Worm (Caenorhabditis elegans) whole organism, late embryonic: ENCODE results near the gene ints-13.

Experiments used
- C38D4.7 ChIP-seq: fragments of 200-800 bp; sonication (Bioruptor generic); optimal IDR thresholded peaks from 2 replicates; lab custom pipeline; 2018; ENCODE audit warnings: mild to moderate bottlenecking, missing genetic modification characterization, moderate library complexity, missing compliant biosample characterization
- F13H6.1 ChIP-seq: sonication (generic microtip); optimal IDR thresholded peaks from 2 replicates; lab custom pipeline; 2016; ENCODE audit warnings: missing genetic modification characterization, missing compliant biosample characterization
- K02D7.2 ChIP-seq: sonication (generic microtip); optimal IDR thresholded peaks from 2 replicates; lab custom pipeline; 2017; ENCODE audit warnings: mild to moderate bottlenecking, missing genetic modification characterization, missing compliant biosample characterization
- K09A11.1 ChIP-seq: sonication (generic microtip); optimal IDR thresholded peaks from 2 replicates; lab custom pipeline; 2017; ENCODE audit warnings: antibody characterized with exemption, mild to moderate bottlenecking, missing genetic modification characterization, missing compliant biosample characterization; ENCODE audit not compliant: insufficient read depth
- T23F11.4 ChIP-seq: fragments of 200-800 bp; sonication (Bioruptor generic); optimal IDR thresholded peaks from 2 replicates; lab custom pipeline; 2018; ENCODE audit warnings: mild to moderate bottlenecking, missing genetic modification characterization, missing compliant biosample characterization
- ama-1 ChIP-seq: fragments of 150-350 bp; optimal IDR thresholded peaks from 2 replicates; lab custom pipeline; 2014
- ceh-14 ChIP-seq: sonication (generic microtip); optimal IDR thresholded peaks from 2 replicates; lab custom pipeline; 2016; ENCODE audit warnings: missing genotype, missing genetic modification characterization, missing compliant biosample characterization
- ceh-2 ChIP-seq: sonication (generic microtip); optimal IDR thresholded peaks from 2 replicates; lab custom pipeline; 2016; ENCODE audit warnings: missing genotype, missing genetic modification characterization, missing compliant biosample characterization
- ceh-22 ChIP-seq: sonication (generic microtip); optimal IDR thresholded peaks from 2 replicates; lab custom pipeline; 2017; ENCODE audit warnings: missing biosample characterization, missing genetic modification characterization
- ceh-31 ChIP-seq: sonication (generic microtip); optimal IDR thresholded peaks from 2 replicates; lab custom pipeline; 2016; ENCODE audit warnings: missing genetic modification characterization, missing compliant biosample characterization
- ceh-34 ChIP-seq: sonication (generic microtip); optimal IDR thresholded peaks from 2 replicates; lab custom pipeline; 2016; ENCODE audit warnings: mild to moderate bottlenecking, missing genetic modification characterization, missing compliant biosample characterization
- ceh-48 ChIP-seq: sonication (generic microtip); optimal IDR thresholded peaks from 2 replicates; lab custom pipeline; 2016; ENCODE audit warnings: missing genetic modification characterization, inconsistent platforms, missing compliant biosample characterization
- ceh-6 ChIP-seq: fragments of 200-800 bp; sonication (Bioruptor generic); optimal IDR thresholded peaks from 2 replicates; lab custom pipeline; 2018; ENCODE audit warnings: mild to moderate bottlenecking, missing genetic modification characterization, missing compliant biosample characterization
- ceh-9 ChIP-seq: sonication (generic microtip); optimal IDR thresholded peaks from 2 replicates; lab custom pipeline; 2016; ENCODE audit warnings: mild to moderate bottlenecking, missing genetic modification characterization, inconsistent platforms, missing compliant biosample characterization
- dmd-4 ChIP-seq: sonication (generic microtip); optimal IDR thresholded peaks from 2 replicates; lab custom pipeline; 2016; ENCODE audit warnings: borderline replicate concordance, missing genetic modification characterization, missing compliant biosample characterization
- dve-1 ChIP-seq: sonication (generic microtip); optimal IDR thresholded peaks from 2 replicates; lab custom pipeline; 2017; ENCODE audit warnings: antibody characterized with exemption, mild to moderate bottlenecking, missing genetic modification characterization, missing compliant biosample characterization
- elt-2 ChIP-seq: sonication (generic microtip); optimal IDR thresholded peaks from 2 replicates; lab custom pipeline; 2016; ENCODE audit warnings: missing genetic modification reagents, missing genetic modification characterization, missing compliant biosample characterization
- elt-4 ChIP-seq: sonication (generic microtip); optimal IDR thresholded peaks from 2 replicates; lab custom pipeline; 2016; ENCODE audit warnings: missing genetic modification characterization, missing compliant biosample characterization
- eyg-1 ChIP-seq: sonication (generic microtip); optimal IDR thresholded peaks from 2 replicates; lab custom pipeline; 2016; ENCODE audit warnings: missing genotype, missing genetic modification characterization, missing compliant biosample characterization
- fax-1 ChIP-seq: sonication (generic microtip); optimal IDR thresholded peaks from 2 replicates; lab custom pipeline; 2016; ENCODE audit warnings: missing genotype, missing genetic modification characterization, missing compliant biosample characterization
- hlh-13 ChIP-seq: fragments of 200-800 bp; sonication (Bioruptor generic); optimal IDR thresholded peaks from 2 replicates; lab custom pipeline; 2018; ENCODE audit warnings: mild to moderate bottlenecking, missing genetic modification characterization, missing compliant biosample characterization
- hlh-15 ChIP-seq: sonication (generic microtip); optimal IDR thresholded peaks from 2 replicates; lab custom pipeline; 2016; ENCODE audit warnings: missing genetic modification characterization, missing compliant biosample characterization
- hlh-30 ChIP-seq: sonication (generic microtip); optimal IDR thresholded peaks from 2 replicates; lab custom pipeline; 2017; ENCODE audit warnings: antibody characterized with exemption, missing genetic modification characterization, missing compliant biosample characterization; ENCODE audit not compliant: insufficient read depth
- hlh-8 ChIP-seq: sonication (generic microtip); optimal IDR thresholded peaks from 2 replicates; lab custom pipeline; 2016; ENCODE audit warnings: missing genotype, missing genetic modification characterization, missing compliant biosample characterization
- nhr-232 ChIP-seq: sonication (generic microtip); optimal IDR thresholded peaks from 2 replicates; lab custom pipeline; 2016; ENCODE audit warnings: missing genetic modification characterization, missing compliant biosample characterization
- npax-4 ChIP-seq: sonication (generic microtip); optimal IDR thresholded peaks from 2 replicates; lab custom pipeline; 2016; ENCODE audit warnings: missing genetic modification characterization, missing compliant biosample characterization
- pag-3 ChIP-seq: sonication (generic microtip); optimal IDR thresholded peaks from 2 replicates; lab custom pipeline; 2016; ENCODE audit warnings: missing compliant biosample characterization, missing genetic modification characterization, borderline replicate concordance
- pax-1 ChIP-seq: fragments of 150-350 bp; optimal IDR thresholded peaks from 2 replicates; lab custom pipeline; 2014; ENCODE audit warnings: missing biosample characterization, missing genetic modification characterization
- pha-2 ChIP-seq: sonication (generic microtip); optimal IDR thresholded peaks from 2 replicates; lab custom pipeline; 2017; ENCODE audit warnings: mild to moderate bottlenecking, missing genetic modification characterization, missing compliant biosample characterization
- pha-4 ChIP-seq: fragments of 150-350 bp; optimal IDR thresholded peaks from 2 replicates; lab custom pipeline; 2018; ENCODE audit warnings: missing biosample characterization, missing genetic modification reagents, missing genetic modification characterization
- rnt-1 ChIP-seq: sonication (generic microtip); optimal IDR thresholded peaks from 2 replicates; lab custom pipeline; 2016; ENCODE audit warnings: missing genetic modification characterization, missing compliant biosample characterization
- sdc-2 ChIP-seq: sonication (generic microtip); optimal IDR thresholded peaks from 2 replicates; lab custom pipeline; 2016; ENCODE audit warnings: missing genotype, missing genetic modification characterization, missing compliant biosample characterization
- syd-9 ChIP-seq: sonication (generic microtip); optimal IDR thresholded peaks from 2 replicates; lab custom pipeline; 2016; ENCODE audit warnings: mild to moderate bottlenecking, missing genetic modification characterization, moderate library complexity, missing compliant biosample characterization
- unc-42 ChIP-seq: sonication (generic microtip); optimal IDR thresholded peaks from 2 replicates; lab custom pipeline; 2016; ENCODE audit warnings: missing genotype, missing genetic modification characterization, missing compliant biosample characterization
- unc-55 ChIP-seq: sonication (generic microtip); optimal IDR thresholded peaks from 2 replicates; lab custom pipeline; 2017; ENCODE audit warnings: missing biosample characterization, missing genetic modification reagents, missing genetic modification characterization
- unc-86 ChIP-seq: sonication (generic microtip); optimal IDR thresholded peaks from 2 replicates; lab custom pipeline; 2016; ENCODE audit warnings: missing genetic modification characterization, missing compliant biosample characterization
- zip-5 ChIP-seq: sonication (generic microtip); optimal IDR thresholded peaks from 2 replicates; lab custom pipeline; 2016; ENCODE audit warnings: missing genetic modification characterization, missing compliant biosample characterization
- ztf-16 ChIP-seq: sonication (generic microtip); optimal IDR thresholded peaks from 2 replicates; lab custom pipeline; 2017; ENCODE audit warnings: missing genetic modification characterization, missing compliant biosample characterization

ints-13 gene

ce11 chrIV:247494-247893, 10.2 kb upstream of the ints-13 start:
- TF ChIP-seq rnt-1 (tag; lab: Kevin White, UChicago) = no peak
- peak; percentile 14 for TF ChIP-seq hlh-30 (tag; lab: Kevin White, UChicago)
- no peak for TF ChIP-seq T23F11.4
- TF ChIP-seq unc-42 = no peak

DNA sequence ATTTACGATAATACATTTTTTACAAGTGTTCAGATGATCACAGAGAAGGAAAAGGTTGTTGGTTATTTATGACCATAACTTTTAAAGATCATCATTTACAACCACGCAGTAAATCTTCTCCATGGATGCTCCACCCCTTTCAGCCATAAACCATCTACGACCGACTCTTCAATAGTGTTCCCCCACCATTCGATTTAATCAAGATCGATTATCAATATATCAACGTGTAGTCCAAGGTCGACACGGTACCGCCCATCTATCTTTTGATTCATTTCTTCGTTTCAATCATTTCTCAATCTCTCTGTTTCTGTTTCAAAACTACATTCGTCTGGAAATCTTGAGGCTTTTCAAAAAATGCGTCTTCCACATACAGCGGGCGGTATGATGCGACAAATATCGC, 7.6 kb upstream of the ints-13 start, which contains the start of gene aass-1:
TSS of gene aass-1 (plus strand) at position 301 of the 400 bp plus-strand sequence.
- no peak for TF ChIP-seq dmd-4 (tag; lab: Kevin White, UChicago)
- TF ChIP-seq npax-4 = no peak
- TF ChIP-seq T23F11.4 = no peak
- TF ChIP-seq pha-2 (tag; lab: Kevin White, UChicago) = no peak
- TF ChIP-seq ceh-6 (GFP tag; lab: Kevin White, UChicago) = no peak
- TF ChIP-seq ama-1 (lab: Kevin White, UChicago) = no peak
- no peak for TF ChIP-seq K02D7.2 (tag; lab: Kevin White, UChicago)
- no peak for TF ChIP-seq nhr-232
- TF ChIP-seq ceh-9 (tag; lab: Kevin White, UChicago) = no peak
- no peak for TF ChIP-seq zip-5
- TF ChIP-seq ceh-48 (tag; lab: Kevin White, UChicago) = no peak
- no peak for TF ChIP-seq unc-55
- TF ChIP-seq K09A11.1 (tag; lab: Kevin White, UChicago) = no peak
- TF ChIP-seq elt-2 (tag; lab: Kevin White, UChicago) = no peak
- no peak for TF ChIP-seq ceh-14 (tag; lab: Kevin White, UChicago)
- no peak for TF ChIP-seq rnt-1 (tag; lab: Kevin White, UChicago)
- TF ChIP-seq F13H6.1 (tag; lab: Kevin White, UChicago) = no peak
- TF ChIP-seq dve-1 (tag; lab: Kevin White, UChicago) = no peak

ce11 chrIV:244278-244677, 7.0 kb upstream of the ints-13 start:
- no peak for TF ChIP-seq hlh-13
- no peak for TF ChIP-seq pag-3 (tag; lab: Kevin White, UChicago)
- TF ChIP-seq rnt-1 (tag; lab: Kevin White, UChicago) = no peak
- TF ChIP-seq hlh-8 (tag; lab: Kevin White, UChicago) = no peak
- no peak for TF ChIP-seq hlh-15 (tag; lab: Kevin White, UChicago)
- TF ChIP-seq fax-1 (tag; lab: Kevin White, UChicago) = no peak
- no peak for TF ChIP-seq ztf-16 (tag; lab: Kevin White, UChicago)
- no peak for TF ChIP-seq unc-42
- TF ChIP-seq sdc-2 (tag; lab: Kevin White, UChicago) = no peak
- no peak for TF ChIP-seq ceh-48 (tag; lab: Kevin White, UChicago)
- TF ChIP-seq ceh-34 (tag; lab: Kevin White, UChicago) = no peak
- no peak for TF ChIP-seq unc-55
- TF ChIP-seq ceh-22 = no peak
- no peak for TF ChIP-seq ceh-2 (tag; lab: Kevin White, UChicago)
- no peak for TF ChIP-seq ceh-14 (tag; lab: Kevin White, UChicago)
- TF ChIP-seq eyg-1 (tag; lab: Kevin White, UChicago) = no peak
- TF ChIP-seq C38D4.7 (GFP tag; lab: Kevin White, UChicago) = no peak

DNA sequence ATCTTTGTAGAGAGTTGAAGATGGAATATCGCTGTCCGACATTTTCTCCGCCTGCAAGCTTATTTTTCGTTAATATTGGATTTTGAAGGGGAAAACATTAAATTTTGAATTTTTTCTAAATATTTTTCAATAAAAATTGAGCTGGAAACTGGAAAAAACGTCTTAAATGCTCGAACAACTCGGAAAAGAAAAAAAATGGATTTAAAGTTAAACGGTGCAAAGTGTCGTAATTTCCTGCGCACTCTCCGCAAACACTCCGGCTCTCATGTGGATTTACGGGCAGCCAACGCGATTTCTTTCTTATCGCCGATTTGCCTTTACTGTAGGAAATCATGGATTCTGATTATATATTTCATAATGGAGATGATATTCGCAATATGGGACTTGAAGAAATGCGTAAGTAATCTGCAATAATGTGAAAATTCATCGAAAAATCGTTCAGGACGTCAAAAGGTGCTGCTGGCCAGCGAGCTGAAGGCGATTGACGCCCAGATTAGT, 3.1 kb upstream of the ints-13 start, which contains the start of the genes fnta-1 and cogc-8:
TSS of gene fnta-1 (minus strand) at position 51 of the 498 bp plus-strand sequence.
TSS of gene cogc-8 (plus strand) at position 195 of the 498 bp plus-strand sequence.
- peak; percentile 12 for TF ChIP-seq ceh-31 (tag; lab: Kevin White, UChicago)
- no peak for TF ChIP-seq pha-4 (tag; lab: Kevin White, UChicago)
- TF ChIP-seq unc-42 = peak; percentile 18
- TF ChIP-seq elt-2 (tag; lab: Kevin White, UChicago) = peak; percentile 42
- no peak for TF ChIP-seq elt-4 (tag; lab: Kevin White, UChicago)
- TF ChIP-seq pax-1 (tag; lab: Kevin White, UChicago) = no peak
- no peak for TF ChIP-seq syd-9 (tag; lab: Kevin White, UChicago)
- TF ChIP-seq unc-86 (tag; lab: Kevin White, UChicago) = no peak
